Worm (Caenorhabditis elegans) whole organism, midembryonic: ENCODE measurements around the gene rps-13.
A peak's percentile ranks its signal among the peaks of the same experiment; 100 is the strongest.

Experiments used
- T22C8.4 ChIP-seq: fragments of 200-800 bp; sonication (Bioruptor generic); IDR thresholded peaks from 2 replicates; pipeline ENCODE4 v1.3.6; 2022; ENCODE audit warnings: missing genetic modification characterization, missing compliant biosample characterization
- cog-1 ChIP-seq: sonication (generic microtip); optimal IDR thresholded peaks from 2 replicates; lab custom pipeline; 2016; ENCODE audit warnings: missing genetic modification characterization, missing compliant biosample characterization
- flt-1 ChIP-seq: fragments of 200-800 bp; sonication (Bioruptor generic); IDR thresholded peaks from 2 replicates; pipeline ENCODE4 v1.3.6; 2022; ENCODE audit warnings: missing genetic modification characterization, missing compliant biosample characterization
- klf-2 ChIP-seq: fragments of 200-800 bp; sonication (Bioruptor generic); conservative IDR thresholded peaks from 2 replicates; pipeline ENCODE4 v1.3.6; 2022; ENCODE audit warnings: missing genetic modification reagents, missing genetic modification characterization, missing compliant biosample characterization
- med-1 ChIP-seq: sonication (generic microtip); optimal IDR thresholded peaks from 2 replicates; lab custom pipeline; 2017; ENCODE audit warnings: missing genetic modification characterization, mild to moderate bottlenecking, missing compliant biosample characterization, antibody characterized with exemption, missing genetic modification reagents; ENCODE audit not compliant: insufficient read depth
- ref-1 ChIP-seq: fragments of 200-800 bp; sonication (Bioruptor generic); conservative IDR thresholded peaks from 2 replicates; pipeline ENCODE4 v1.3.6; 2022; ENCODE audit warnings: missing genetic modification reagents, missing genetic modification characterization, missing compliant biosample characterization
- tab-1 ChIP-seq: fragments of 200-800 bp; sonication (Bioruptor generic); IDR thresholded peaks from 2 replicates; pipeline ENCODE4 v1.3.6; 2022; ENCODE audit warnings: missing genetic modification characterization, missing compliant biosample characterization
- ztf-23 ChIP-seq: fragments of 200-800 bp; sonication (Bioruptor generic); IDR thresholded peaks from 2 replicates; pipeline ENCODE4 v1.3.6; 2022; ENCODE audit warnings: missing genetic modification reagents, missing genetic modification characterization, missing compliant biosample characterization
- ztf-29 ChIP-seq: fragments of 200-800 bp; sonication (Bioruptor generic); IDR thresholded peaks from 2 replicates; pipeline ENCODE4 v1.3.6; 2022; ENCODE audit warnings: missing genetic modification reagents, missing genetic modification characterization, missing compliant biosample characterization

The rps-13 gene

ce11 chrIII:6390644-6391043 is 15.8 kb upstream of the rps-13 start, which contains the start of gene smrc-1:
Gene smrc-1 (plus strand): TSS chrIII:6390944.
- TF ChIP-seq tab-1 (no peak), cog-1 (tag; lab: Kevin White, UChicago) (no peak), ref-1 (no peak), flt-1 (GFP tag; lab: Robert Waterston, UW) (no peak), ztf-23 (GFP tag; lab: Robert Waterston, UW) (no peak), med-1 (no peak), ztf-29 (GFP tag; lab: Robert Waterston, UW) (no peak), T22C8.4 (GFP tag; lab: Robert Waterston, UW) (no peak), klf-2 (GFP tag; lab: Robert Waterston, UW) (no peak)

- no peak for TF ChIP-seq tab-1
- no peak for TF ChIP-seq klf-2 (GFP tag; lab: Robert Waterston, UW)
- no peak for TF ChIP-seq ztf-29 (GFP tag; lab: Robert Waterston, UW)
- no peak for TF ChIP-seq ref-1
- no peak for TF ChIP-seq T22C8.4 (GFP tag; lab: Robert Waterston, UW)
- no peak for TF ChIP-seq ztf-23 (GFP tag; lab: Robert Waterston, UW)
- TF ChIP-seq cog-1 (tag; lab: Kevin White, UChicago), result no peak
- no peak for TF ChIP-seq med-1
- TF ChIP-seq flt-1 (GFP tag; lab: Robert Waterston, UW), result no peak
These were observed 14.7 kb upstream of the rps-13 start, which contains the start of gene C16A3.2 for ce11 chrIII:6389533-6389932. Gene C16A3.2 (plus strand): TSS chrIII:6389833.

ce11 chrIII:6382987-6383602 is 8.3 kb upstream of the rps-13 start, which contains the start of gene let-716:
Gene let-716 (plus strand): TSS chrIII:6383552.
- TF ChIP-seq ztf-23 (GFP tag; lab: Robert Waterston, UW) (no peak), ztf-29 (GFP tag; lab: Robert Waterston, UW) (no peak), klf-2 (GFP tag; lab: Robert Waterston, UW) (no peak), flt-1 (GFP tag; lab: Robert Waterston, UW) (no peak)

ce11 chrIII:6381584-6382391 is 7.0 kb upstream of the rps-13 start, which contains the start of gene znf-622:
Gene znf-622 (plus strand): TSS chrIII:6381634.
- TF ChIP-seq med-1, result no peak
- TF ChIP-seq tab-1, result no peak
- TF ChIP-seq ztf-29 (GFP tag; lab: Robert Waterston, UW), result no peak
- TF ChIP-seq ref-1, result no peak
- TF ChIP-seq ztf-23 (GFP tag; lab: Robert Waterston, UW), result no peak
- TF ChIP-seq cog-1 (tag; lab: Kevin White, UChicago), result no peak
- TF ChIP-seq T22C8.4 (GFP tag; lab: Robert Waterston, UW), result no peak
- no peak for TF ChIP-seq klf-2 (GFP tag; lab: Robert Waterston, UW)
- TF ChIP-seq flt-1 (GFP tag; lab: Robert Waterston, UW), result no peak

- TF ChIP-seq tab-1 (no peak), med-1 (no peak), klf-2 (GFP tag; lab: Robert Waterston, UW) (no peak), cog-1 (tag; lab: Kevin White, UChicago) (no peak), T22C8.4 (GFP tag; lab: Robert Waterston, UW) (no peak), ztf-29 (GFP tag; lab: Robert Waterston, UW) (no peak), ref-1 (no peak), ztf-23 (GFP tag; lab: Robert Waterston, UW) (no peak)
These were observed 5.7 kb upstream of the rps-13 start, which contains the start of gene C16A3.5 for ce11 chrIII:6380472-6380871. Gene C16A3.5 (plus strand): TSS chrIII:6380772.

- peak; percentile 63; the same call in 1 of the 2 replicates for TF ChIP-seq flt-1 (GFP tag; lab: Robert Waterston, UW)
- TF ChIP-seq T22C8.4 (GFP tag; lab: Robert Waterston, UW), result no peak
These were observed 4.3 kb upstream of the rps-13 start, which contains the start of gene C16A3.6 for ce11 chrIII:6379129-6379528. Gene C16A3.6 (plus strand): TSS chrIII:6379212.

ce11 chrIII:6373850-6374474 is 835 bp downstream of the rps-13 start:
- TF ChIP-seq ztf-23 (GFP tag; lab: Robert Waterston, UW) (no peak), tab-1 (no peak), ref-1 (no peak), flt-1 (GFP tag; lab: Robert Waterston, UW) (no peak), klf-2 (GFP tag; lab: Robert Waterston, UW) (no peak), cog-1 (tag; lab: Kevin White, UChicago) (no peak), T22C8.4 (GFP tag; lab: Robert Waterston, UW) (no peak), med-1 (no peak), ztf-29 (GFP tag; lab: Robert Waterston, UW) (no peak)

- TF ChIP-seq flt-1 (GFP tag; lab: Robert Waterston, UW), result no peak
- no peak for TF ChIP-seq ref-1
- TF ChIP-seq ztf-29 (GFP tag; lab: Robert Waterston, UW), result no peak
- no peak for TF ChIP-seq med-1
- no peak for TF ChIP-seq klf-2 (GFP tag; lab: Robert Waterston, UW)
- TF ChIP-seq ztf-23 (GFP tag; lab: Robert Waterston, UW), result no peak
- no peak for TF ChIP-seq cog-1 (tag; lab: Kevin White, UChicago)
- no peak for TF ChIP-seq T22C8.4 (GFP tag; lab: Robert Waterston, UW)
- no peak for TF ChIP-seq tab-1
These were observed 6.3 kb downstream of the rps-13 start for ce11 chrIII:6368524-6368923.

- no peak for TF ChIP-seq med-1
- TF ChIP-seq flt-1 (GFP tag; lab: Robert Waterston, UW), result no peak
- no peak for TF ChIP-seq ztf-29 (GFP tag; lab: Robert Waterston, UW)
- no peak for TF ChIP-seq T22C8.4 (GFP tag; lab: Robert Waterston, UW)
- TF ChIP-seq cog-1 (tag; lab: Kevin White, UChicago), result no peak
- TF ChIP-seq tab-1, result no peak
- TF ChIP-seq klf-2 (GFP tag; lab: Robert Waterston, UW), result no peak
- no peak for TF ChIP-seq ztf-23 (GFP tag; lab: Robert Waterston, UW)
- no peak for TF ChIP-seq ref-1
These were observed 7.1 kb downstream of the rps-13 start, which contains the start of the genes C56G2.15 and thoc-2 for ce11 chrIII:6367712-6368111. Gene C56G2.15 (minus strand): TSS chrIII:6367899. Gene thoc-2 (plus strand): TSS chrIII:6368042.
